Worm (Caenorhabditis elegans) whole organism, L3 larva: ENCODE measurements around the gene daf-1.

Source experiments
- aly-2 ChIP-seq: fragments of 150-350 bp; optimal IDR thresholded peaks from 2 replicates; lab custom pipeline; 2014; ENCODE audit warnings: missing biosample characterization, missing genetic modification characterization
- fkh-10 ChIP-seq: sonication (generic microtip); optimal IDR thresholded peaks from 2 replicates; lab custom pipeline; 2017; ENCODE audit warnings: missing biosample characterization, missing genetic modification reagents, missing genetic modification characterization
- fos-1 ChIP-seq: fragments of 150-350 bp; optimal IDR thresholded peaks from 2 replicates; lab custom pipeline; 2014; ENCODE audit warnings: missing biosample characterization, missing genetic modification characterization
- lin-15B ChIP-seq: fragments of 150-350 bp; optimal IDR thresholded peaks from 2 replicates; lab custom pipeline; 2014; ENCODE audit warnings: missing biosample characterization, missing genetic modification characterization
- lin-39 ChIP-seq: fragments of 150-350 bp; optimal IDR thresholded peaks from 2 replicates; lab custom pipeline; 2018; ENCODE audit warnings: missing biosample characterization, missing genetic modification reagents, missing genetic modification characterization
- mdl-1 ChIP-seq: fragments of 150-350 bp; optimal IDR thresholded peaks from 2 replicates; lab custom pipeline; 2014; ENCODE audit warnings: missing biosample characterization, missing genetic modification characterization
- nfya-1 ChIP-seq: sonication (generic microtip); optimal IDR thresholded peaks from 2 replicates; lab custom pipeline; 2017; ENCODE audit warnings: missing genetic modification characterization, mild to moderate bottlenecking, missing compliant biosample characterization, antibody characterized with exemption, moderate library complexity; ENCODE audit not compliant: insufficient read depth
- nhr-11 ChIP-seq: fragments of 150-350 bp; optimal IDR thresholded peaks from 2 replicates; lab custom pipeline; 2014; ENCODE audit warnings: missing biosample characterization, missing genetic modification characterization
- nhr-67 ChIP-seq: fragments of 150-350 bp; optimal IDR thresholded peaks from 2 replicates; lab custom pipeline; 2014; ENCODE audit warnings: missing biosample characterization, missing genetic modification characterization
- snpc-4 ChIP-seq: fragments of 150-350 bp; optimal IDR thresholded peaks from 2 replicates; lab custom pipeline; 2014; ENCODE audit warnings: missing biosample characterization, missing genetic modification characterization
- tbx-2 ChIP-seq: sonication (generic microtip); optimal IDR thresholded peaks from 2 replicates; lab custom pipeline; 2016; ENCODE audit warnings: mild to moderate bottlenecking, missing genetic modification characterization, missing compliant biosample characterization

DNA sequence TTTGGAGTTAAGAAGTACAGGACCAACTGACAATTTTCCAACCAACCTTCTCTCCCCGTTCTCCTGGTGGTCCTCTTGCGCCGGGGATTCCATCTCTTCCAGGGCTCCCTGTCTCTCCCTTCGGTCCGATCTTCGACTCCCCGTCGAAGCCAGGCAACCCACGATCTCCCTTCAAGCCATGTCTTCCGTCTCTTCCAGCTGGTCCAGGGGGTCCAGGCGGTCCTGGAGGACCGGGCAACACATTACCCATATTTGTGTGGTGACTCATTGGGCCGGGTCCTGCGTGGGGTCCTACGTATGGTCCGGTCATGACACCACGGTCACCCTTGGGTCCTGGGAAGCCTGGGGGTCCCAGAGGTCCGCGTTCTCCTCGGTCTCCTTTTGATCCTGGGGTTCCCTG is 8.8 kb downstream of the daf-1 start:
- TF ChIP-seq lin-15B (tag; lab: Kevin White, UChicago) (no peak), nhr-11 (tag; lab: Kevin White, UChicago) (no peak), fkh-10 (GFP tag; lab: Kevin White, UChicago) (no peak), lin-39 (tag; lab: Kevin White, UChicago) (no peak), fos-1 (tag; lab: Kevin White, UChicago) (no peak), snpc-4 (tag; lab: Kevin White, UChicago) (no peak), aly-2 (tag; lab: Kevin White, UChicago) (no peak), nhr-67 (tag; lab: Kevin White, UChicago) (no peak), nfya-1 (tag; lab: Kevin White, UChicago) (no peak), mdl-1 (tag; lab: Kevin White, UChicago) (no peak), tbx-2 (tag; lab: Kevin White, UChicago) (no peak)
